Fruit fly (Drosophila melanogaster) whole organism, pupa: ENCODE results near the gene sqz.

ENCODE experiments used
- CG10348 ChIP-seq: fragments of 200-800 bp; sonication (Bioruptor generic); IDR thresholded peaks from 2 replicates; pipeline ENCODE4 v1.3.6; 2022; ENCODE audit warnings: missing biosample characterization, missing genetic modification characterization
- CG12605 ChIP-seq: fragments of 200-800 bp; sonication (Bioruptor generic); IDR thresholded peaks from 2 replicates; pipeline ENCODE4 v1.3.6; 2022; ENCODE audit warnings: missing biosample characterization, missing genetic modification characterization
- CG13204 ChIP-seq: fragments of 200-800 bp; sonication (Bioruptor generic); optimal IDR thresholded peaks from 2 replicates; lab custom pipeline; 2018; ENCODE audit warnings: missing biosample characterization, mild to moderate bottlenecking, missing genetic modification characterization, moderate library complexity
- CG14655 ChIP-seq: fragments of 200-800 bp; sonication (Bioruptor generic); optimal IDR thresholded peaks from 3 replicates; lab custom pipeline; 2017; ENCODE audit warnings: mild to moderate bottlenecking, missing biosample characterization, missing genetic modification reagents, missing genetic modification characterization
- CG15710 ChIP-seq: fragments of 200-800 bp; sonication (Bioruptor generic); optimal IDR thresholded peaks from 2 replicates; lab custom pipeline; 2018; ENCODE audit warnings: missing biosample characterization, mild to moderate bottlenecking, missing genetic modification characterization, moderate library complexity
- CG17806 ChIP-seq: fragments of 200-800 bp; sonication (Bioruptor generic); optimal IDR thresholded peaks from 2 replicates; lab custom pipeline; 2018; ENCODE audit warnings: missing biosample characterization, mild to moderate bottlenecking, missing genetic modification characterization, moderate library complexity
- CG32121 ChIP-seq: fragments of 200-800 bp; sonication (Bioruptor generic); IDR thresholded peaks from 2 replicates; pipeline ENCODE4 v1.3.6; 2022; ENCODE audit warnings: missing biosample characterization, missing genetic modification characterization
- CG34367 ChIP-seq: fragments of 200-800 bp; sonication (Bioruptor generic); optimal IDR thresholded peaks from 2 replicates; lab custom pipeline; 2018; ENCODE audit warnings: missing biosample characterization, mild to moderate bottlenecking, missing genetic modification characterization
- CG4496 ChIP-seq: fragments of 200-800 bp; sonication (Bioruptor generic); IDR thresholded peaks from 3 replicates; pipeline ENCODE4 v1.3.6; 2022; ENCODE audit warnings: missing biosample characterization, missing genetic modification characterization
- CG8159 ChIP-seq: fragments of 200-800 bp; sonication (Bioruptor generic); optimal IDR thresholded peaks from 3 replicates; lab custom pipeline; 2018; ENCODE audit warnings: missing biosample characterization, mild to moderate bottlenecking, missing genetic modification characterization, moderate library complexity
- CG8301 ChIP-seq: fragments of 200-800 bp; sonication (Bioruptor generic); optimal IDR thresholded peaks from 2 replicates; lab custom pipeline; 2018; ENCODE audit warnings: missing biosample characterization, mild to moderate bottlenecking, missing genetic modification characterization
- CG9948 ChIP-seq: fragments of 200-800 bp; sonication (Bioruptor generic); optimal IDR thresholded peaks from 2 replicates; lab custom pipeline; 2018; ENCODE audit warnings: missing biosample characterization, mild to moderate bottlenecking, missing genetic modification characterization, moderate library complexity
- D1 ChIP-seq: fragments of 200-800 bp; sonication (Bioruptor generic); optimal IDR thresholded peaks from 2 replicates; lab custom pipeline; 2018; ENCODE audit warnings: missing biosample characterization, mild to moderate bottlenecking, missing genetic modification characterization, moderate library complexity
- EcR ChIP-seq: fragments of 200-800 bp; sonication (Bioruptor generic); optimal IDR thresholded peaks from 3 replicates; lab custom pipeline; 2019; ENCODE audit warnings: missing biosample characterization, missing genetic modification characterization, mild to moderate bottlenecking, moderate library complexity, missing genetic modification reagents
- Ets98B ChIP-seq: fragments of 200-800 bp; sonication (Bioruptor generic); IDR thresholded peaks from 2 replicates; pipeline ENCODE4 v1.3.6; 2022; ENCODE audit warnings: missing biosample characterization, missing genetic modification characterization
- Pif1A ChIP-seq: fragments of 200-800 bp; sonication (Bioruptor generic); optimal IDR thresholded peaks from 3 replicates; lab custom pipeline; 2016; ENCODE audit warnings: missing biosample characterization, missing genetic modification characterization
- Pif1B ChIP-seq: fragments of 200-800 bp; sonication (Bioruptor generic); optimal IDR thresholded peaks from 3 replicates; lab custom pipeline; 2016; ENCODE audit warnings: missing biosample characterization, missing genetic modification characterization
- Snoo ChIP-seq: fragments of 200-800 bp; sonication (Bioruptor generic); optimal IDR thresholded peaks from 3 replicates; lab custom pipeline; 2017; ENCODE audit warnings: missing biosample characterization, mild to moderate bottlenecking, missing genetic modification characterization, inconsistent platforms
- fd96Ca ChIP-seq: fragments of 200-800 bp; sonication (Bioruptor generic); IDR thresholded peaks from 3 replicates; pipeline ENCODE4 v1.3.6; 2022; ENCODE audit warnings: missing biosample characterization, missing genetic modification characterization
- gl ChIP-seq: fragments of 200-800 bp; sonication (Bioruptor generic); optimal IDR thresholded peaks from 2 replicates; lab custom pipeline; 2018; ENCODE audit warnings: missing biosample characterization, mild to moderate bottlenecking, missing genetic modification characterization
- rn ChIP-seq: fragments of 200-800 bp; sonication (Bioruptor generic); IDR thresholded peaks from 2 replicates; pipeline ENCODE4 v1.3.6; 2022; ENCODE audit warnings: missing biosample characterization, missing genetic modification characterization

Gene sqz

DNA sequence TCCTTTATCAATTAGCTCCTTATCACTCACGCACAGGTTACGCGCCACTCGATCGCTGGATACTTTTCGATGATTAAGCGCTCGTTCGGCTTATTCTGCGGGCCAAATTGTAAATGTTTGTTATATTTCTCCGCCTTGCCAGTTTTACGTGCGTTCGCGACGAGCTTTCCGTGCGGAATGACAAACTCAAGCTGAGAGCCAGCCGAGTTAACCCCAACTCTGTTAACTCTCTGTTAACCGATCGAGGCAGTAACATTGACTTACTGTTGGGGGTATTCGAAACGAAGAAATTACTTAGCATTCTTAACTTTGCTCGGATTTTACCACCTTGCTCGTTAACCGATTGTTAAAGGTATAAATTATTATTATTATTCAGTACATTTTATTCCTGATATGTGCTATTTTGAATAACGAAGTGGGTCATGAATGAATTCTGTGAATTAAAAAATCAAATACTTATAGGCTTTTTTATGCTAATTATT lies 10.5 kb upstream of the sqz start, which contains the start of gene CG5835:
CG5835 (minus strand) TSS at position 185 of the 482 bp plus-strand sequence.
- TF ChIP-seq CG9948 (tag; lab: Kevin White, UChicago) (no peak), EcR (GFP tag; lab: Kevin White, UChicago) (no peak), fd96Ca (no peak), CG15710 (peak; percentile 21), Pif1B (no peak), gl (tag; lab: Kevin White, UChicago) (no peak), CG14655 (GFP tag; lab: Kevin White, UChicago) (no peak), CG8301 (no peak), Ets98B (GFP tag; lab: Robert Waterston, UW) (peak; percentile 37; the same call in 1 of the 2 replicates), Pif1A (GFP tag; lab: Kevin White, UChicago) (peak; percentile 8), Snoo (no peak), CG10348 (GFP tag; lab: Robert Waterston, UW) (no peak), CG34367 (tag; lab: Kevin White, UChicago) (no peak), D1 (no peak), CG13204 (GFP tag; lab: Kevin White, UChicago) (no peak), rn (GFP tag; lab: Robert Waterston, UW) (no peak), CG8159 (tag; lab: Kevin White, UChicago) (no peak), CG17806 (tag; lab: Kevin White, UChicago) (no peak), CG4496 (GFP tag; lab: Robert Waterston, UW) (peak; percentile 60; the same call in 1 of the 3 replicates), CG32121 (GFP tag; lab: Robert Waterston, UW) (0 out of 2 replicates have a peak, but pooled peaks have one; percentile 10), CG12605 (GFP tag; lab: Robert Waterston, UW) (peak; percentile 50; the same call in 1 of the 2 replicates)

DNA sequence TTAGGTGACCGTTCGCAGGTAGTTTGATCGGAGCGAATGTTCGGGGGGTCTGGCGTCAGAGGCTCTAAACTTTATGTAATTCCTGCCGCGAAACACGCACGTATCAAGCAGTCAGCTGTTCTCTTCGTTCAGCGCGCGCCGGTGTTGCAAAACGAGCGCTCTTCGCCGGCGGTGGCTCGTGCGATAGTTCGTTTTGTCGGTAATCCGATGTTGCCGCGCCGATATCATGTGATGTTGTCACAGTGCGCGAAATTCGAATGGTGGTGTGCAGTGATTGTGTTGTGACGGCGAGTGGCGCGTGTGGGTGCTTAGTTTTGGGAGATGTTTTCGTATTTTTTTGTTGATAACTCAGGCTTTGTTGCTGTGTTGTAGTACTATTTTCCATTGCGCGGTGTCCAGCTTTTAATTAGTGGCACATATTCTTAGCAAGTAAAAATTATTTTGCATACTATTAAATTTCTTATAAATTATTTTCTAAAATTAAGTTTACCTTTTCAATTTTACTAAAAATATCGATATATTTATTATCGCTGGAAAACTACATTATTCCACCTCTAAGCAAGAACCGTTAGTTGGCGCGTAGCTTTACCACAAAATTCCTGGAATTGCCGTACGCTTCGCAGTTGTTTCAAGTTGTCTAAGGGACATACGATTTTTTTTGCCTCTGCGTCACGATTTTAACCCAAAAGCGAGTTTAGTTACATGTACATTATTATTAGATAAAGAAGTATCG lies 7.2 kb upstream of the sqz start, which contains the start of gene nanos:
nanos (plus strand) TSS at position 569 of the 733 bp plus-strand sequence.
- no peak for TF ChIP-seq EcR (GFP tag; lab: Kevin White, UChicago)
- TF ChIP-seq CG32121 (GFP tag; lab: Robert Waterston, UW), result peak; percentile 66; the same call in 1 of the 2 replicates
- peak; percentile 25 for TF ChIP-seq Snoo
- TF ChIP-seq CG12605 (GFP tag; lab: Robert Waterston, UW), result no peak
- TF ChIP-seq CG14655 (GFP tag; lab: Kevin White, UChicago), result no peak
- peak; percentile 32 for TF ChIP-seq CG15710
- TF ChIP-seq D1, result no peak
- TF ChIP-seq CG10348 (GFP tag; lab: Robert Waterston, UW), result no peak
- TF ChIP-seq Ets98B (GFP tag; lab: Robert Waterston, UW), result peak; percentile 50; the same call in 1 of the 2 replicates
- TF ChIP-seq CG4496 (GFP tag; lab: Robert Waterston, UW), result peak; percentile 79; the same call in 2 of the 3 replicates
- no peak for TF ChIP-seq CG34367 (tag; lab: Kevin White, UChicago)
- no peak for TF ChIP-seq Pif1B
- peak; percentile 16 for TF ChIP-seq CG8159 (tag; lab: Kevin White, UChicago)
- TF ChIP-seq gl (tag; lab: Kevin White, UChicago), result no peak
- TF ChIP-seq fd96Ca, result peak; percentile 66; the same call in 1 of the 3 replicates
- no peak for TF ChIP-seq CG9948 (tag; lab: Kevin White, UChicago)
- no peak for TF ChIP-seq CG8301
- TF ChIP-seq CG17806 (tag; lab: Kevin White, UChicago), result no peak
- peak; percentile 61 for TF ChIP-seq rn (GFP tag; lab: Robert Waterston, UW)
- no peak for TF ChIP-seq CG13204 (GFP tag; lab: Kevin White, UChicago)
- TF ChIP-seq Pif1A (GFP tag; lab: Kevin White, UChicago), result no peak

DNA sequence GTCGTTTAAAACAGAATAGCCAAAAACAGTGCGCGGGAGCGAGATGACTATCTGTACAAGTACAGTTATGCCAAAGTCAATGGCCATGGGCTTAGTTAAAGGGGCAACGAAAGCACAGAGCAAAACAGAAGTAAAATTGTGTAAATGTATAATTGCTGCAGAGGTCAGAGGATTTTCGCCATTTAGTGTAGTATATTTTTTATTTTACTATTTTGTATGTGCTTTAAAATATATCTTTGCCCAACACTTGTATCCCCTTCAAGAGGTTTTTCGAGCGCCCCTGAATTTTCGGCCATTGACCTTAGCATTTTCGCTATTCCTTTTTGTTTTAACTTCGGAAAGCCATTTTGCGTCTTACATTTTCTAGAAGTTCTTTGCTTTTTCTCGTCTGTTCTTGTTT lies 6.0 kb upstream of the sqz start:
- TF ChIP-seq EcR (GFP tag; lab: Kevin White, UChicago) (peak; percentile 55), CG14655 (GFP tag; lab: Kevin White, UChicago) (no peak)

DNA sequence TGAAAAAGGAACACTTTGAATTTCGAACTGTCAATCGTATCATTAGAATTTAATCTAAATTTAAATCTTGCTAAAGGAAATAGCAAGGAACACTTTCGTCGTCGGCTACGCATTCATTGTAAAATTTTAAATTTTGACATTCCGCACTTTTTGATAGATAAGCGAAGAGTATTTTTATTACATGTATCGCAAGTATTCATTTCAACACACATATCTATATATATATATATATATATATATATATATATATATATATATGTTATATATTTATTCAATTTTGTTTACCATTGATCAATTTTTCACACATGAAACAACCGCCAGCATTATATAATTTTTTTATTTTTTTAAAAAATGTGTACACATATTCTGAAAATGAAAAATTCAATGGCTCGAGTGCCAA lies 4.2 kb upstream of the sqz start, which contains the start of gene CG11779:
CG11779 (minus strand) TSS at position 101 of the 400 bp plus-strand sequence.
- TF ChIP-seq CG4496 (GFP tag; lab: Robert Waterston, UW), result no peak
- no peak for TF ChIP-seq CG8301
- TF ChIP-seq CG13204 (GFP tag; lab: Kevin White, UChicago), result no peak
- no peak for TF ChIP-seq CG14655 (GFP tag; lab: Kevin White, UChicago)
- TF ChIP-seq CG9948 (tag; lab: Kevin White, UChicago), result no peak
- no peak for TF ChIP-seq Ets98B (GFP tag; lab: Robert Waterston, UW)
- TF ChIP-seq CG17806 (tag; lab: Kevin White, UChicago), result no peak
- no peak for TF ChIP-seq fd96Ca
- TF ChIP-seq CG34367 (tag; lab: Kevin White, UChicago), result no peak
- TF ChIP-seq, all 21 proteins: peak for 0

DNA sequence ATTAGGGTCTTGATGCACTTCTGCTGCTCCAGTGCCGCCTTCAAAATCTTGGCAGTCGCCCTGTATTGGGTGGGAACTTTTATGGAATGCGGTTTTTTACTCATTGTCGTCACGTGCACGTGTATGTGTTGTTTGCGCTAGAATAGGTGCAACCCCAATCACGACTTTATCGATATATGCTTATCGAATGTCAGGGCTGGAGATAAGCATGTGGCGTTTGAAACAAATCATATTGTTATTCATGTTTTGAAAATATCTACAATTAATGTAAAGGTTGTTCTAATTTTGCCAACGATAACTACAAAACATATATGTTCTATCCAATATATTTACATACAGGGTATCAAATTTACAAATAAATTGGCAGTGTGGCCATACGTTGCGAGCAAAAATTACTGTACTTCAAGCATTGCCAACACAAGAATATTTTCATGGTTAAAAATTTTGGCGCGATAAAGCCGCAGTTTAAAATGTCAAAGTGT lies 1.8 kb upstream of the sqz start, which contains the start of the genes CG42359 and Nsun5:
CG42359 (minus strand) TSS at position 166 of the 482 bp plus-strand sequence.
Nsun5 (minus strand) TSS at position 166 of the 482 bp plus-strand sequence.
- TF ChIP-seq CG10348 (GFP tag; lab: Robert Waterston, UW) (no peak), Pif1B (peak; percentile 64), CG14655 (GFP tag; lab: Kevin White, UChicago) (no peak), rn (GFP tag; lab: Robert Waterston, UW) (0 out of 2 replicates have a peak, but pooled peaks have one; percentile 29), CG13204 (GFP tag; lab: Kevin White, UChicago) (no peak), CG15710 (peak; percentile 70), fd96Ca (peak; percentile 54; the same call in 2 of the 3 replicates), CG8301 (peak; percentile 78), gl (tag; lab: Kevin White, UChicago) (peak; percentile 51), CG34367 (tag; lab: Kevin White, UChicago) (peak; percentile 67), CG9948 (tag; lab: Kevin White, UChicago) (peak; percentile 67), CG8159 (tag; lab: Kevin White, UChicago) (peak; percentile 100), CG32121 (GFP tag; lab: Robert Waterston, UW) (peak; percentile 76), CG12605 (GFP tag; lab: Robert Waterston, UW) (peak; percentile 72), D1 (peak; percentile 8), CG4496 (GFP tag; lab: Robert Waterston, UW) (peak; percentile 93), EcR (GFP tag; lab: Kevin White, UChicago) (peak; percentile 24), CG17806 (tag; lab: Kevin White, UChicago) (peak; percentile 82), Snoo (peak; percentile 57), Pif1A (GFP tag; lab: Kevin White, UChicago) (peak; percentile 79), Ets98B (GFP tag; lab: Robert Waterston, UW) (peak; percentile 84)
- TF ChIP-seq, all 21 proteins: peak for 18
